Fruit fly (Drosophila melanogaster) whole organism, embryonic: Measurements from ENCODE around the gene Acp65Aa.

ENCODE experiments used
- ATbp ChIP-seq: fragments of 200-800 bp; sonication (Bioruptor generic); optimal IDR thresholded peaks from 2 replicates; lab custom pipeline; 2017; ENCODE audit warnings: missing biosample characterization, mild to moderate bottlenecking, missing genetic modification characterization, missing genetic modification reagents
- Adf1 ChIP-seq: fragments of 200-800 bp; sonication (Bioruptor generic); IDR thresholded peaks from 2 replicates; pipeline ENCODE4 v1.3.6; 2022; ENCODE audit warnings: missing biosample characterization, missing genetic modification characterization
- CG10274 ChIP-seq: fragments of 200-800 bp; sonication (Bioruptor generic); optimal IDR thresholded peaks from 3 replicates; lab custom pipeline; 2017; ENCODE audit warnings: missing biosample characterization, mild to moderate bottlenecking, missing genetic modification characterization
- CG10462 ChIP-seq: fragments of 200-800 bp; sonication (Bioruptor generic); optimal IDR thresholded peaks from 2 replicates; lab custom pipeline; 2016; ENCODE audit warnings: missing biosample characterization, missing genetic modification characterization
- CG10565 ChIP-seq: fragments of 200-800 bp; sonication (Bioruptor generic); optimal IDR thresholded peaks from 3 replicates; lab custom pipeline; 2016; ENCODE audit warnings: missing biosample characterization, mild to moderate bottlenecking, missing genetic modification characterization
- CG10654 ChIP-seq: fragments of 200-800 bp; sonication (Bioruptor generic); optimal IDR thresholded peaks from 2 replicates; lab custom pipeline; 2016; ENCODE audit warnings: missing biosample characterization, missing genetic modification characterization
- CG10979 ChIP-seq: fragments of 200-800 bp; sonication (Bioruptor generic); optimal IDR thresholded peaks from 2 replicates; lab custom pipeline; 2018; ENCODE audit warnings: missing biosample characterization, mild to moderate bottlenecking, missing genetic modification characterization, moderate library complexity
- CG11093 ChIP-seq: fragments of 200-800 bp; sonication (Bioruptor generic); IDR thresholded peaks from 3 replicates; pipeline ENCODE4 v1.3.6; 2022; ENCODE audit warnings: missing biosample characterization, missing genetic modification characterization
- CG11247 ChIP-seq: fragments of 200-800 bp; sonication (Bioruptor generic); IDR thresholded peaks from 2 replicates; pipeline ENCODE4 v1.3.6; 2022; ENCODE audit warnings: missing biosample characterization, missing genetic modification characterization
- CG11696 ChIP-seq: fragments of 200-800 bp; sonication (Bioruptor generic); IDR thresholded peaks from 2 replicates; pipeline ENCODE4 v1.3.6; 2022; ENCODE audit warnings: missing biosample characterization, missing genetic modification characterization
- CG13123 ChIP-seq: fragments of 200-800 bp; sonication (Bioruptor generic); optimal IDR thresholded peaks from 2 replicates; lab custom pipeline; 2016; ENCODE audit warnings: missing biosample characterization, missing genetic modification characterization
- CG17186 ChIP-seq: fragments of 200-800 bp; sonication (Bioruptor generic); optimal IDR thresholded peaks from 3 replicates; lab custom pipeline; 2017; ENCODE audit warnings: missing biosample characterization, missing genetic modification reagents, missing genetic modification characterization
- CG1792 ChIP-seq: fragments of 200-800 bp; sonication (Bioruptor generic); optimal IDR thresholded peaks from 2 replicates; lab custom pipeline; 2016; ENCODE audit warnings: missing biosample characterization, missing genetic modification characterization
- CG2116 ChIP-seq: fragments of 200-800 bp; sonication (Bioruptor generic); optimal IDR thresholded peaks from 3 replicates; lab custom pipeline; 2018; ENCODE audit warnings: missing biosample characterization, mild to moderate bottlenecking, missing genetic modification characterization
- CG2120 ChIP-seq: fragments of 200-800 bp; sonication (Bioruptor generic); optimal IDR thresholded peaks from 3 replicates; lab custom pipeline; 2016; ENCODE audit warnings: missing biosample characterization, missing genetic modification characterization
- CG31224 ChIP-seq: fragments of 200-800 bp; sonication (Bioruptor generic); IDR thresholded peaks from 2 replicates; pipeline ENCODE4 v1.3.6; 2022; ENCODE audit warnings: missing biosample characterization, missing genetic modification characterization
- CG33557 ChIP-seq: fragments of 200-800 bp; sonication (Bioruptor generic); optimal IDR thresholded peaks from 2 replicates; lab custom pipeline; 2019; ENCODE audit warnings: missing biosample characterization, mild to moderate bottlenecking, missing genetic modification characterization, moderate library complexity
- CG3838 ChIP-seq: fragments of 200-800 bp; sonication (Bioruptor generic); optimal IDR thresholded peaks from 3 replicates; lab custom pipeline; 2016; ENCODE audit warnings: missing biosample characterization, missing genetic modification characterization
- CG43689 ChIP-seq: fragments of 200-800 bp; sonication (Bioruptor generic); IDR thresholded peaks from 2 replicates; pipeline ENCODE4 v1.3.6; 2022; ENCODE audit warnings: missing biosample characterization, missing genetic modification characterization
- CG7556 ChIP-seq: fragments of 200-800 bp; sonication (Bioruptor generic); optimal IDR thresholded peaks from 2 replicates; lab custom pipeline; 2017; ENCODE audit warnings: missing biosample characterization, mild to moderate bottlenecking, missing genetic modification characterization
- CG7786 ChIP-seq: fragments of 200-800 bp; sonication (Bioruptor generic); optimal IDR thresholded peaks from 2 replicates; lab custom pipeline; 2016; ENCODE audit warnings: missing biosample characterization, missing genetic modification characterization
- Hey ChIP-seq: fragments of 200-800 bp; sonication (Bioruptor generic); optimal IDR thresholded peaks from 3 replicates; lab custom pipeline; 2018; ENCODE audit warnings: missing biosample characterization, mild to moderate bottlenecking, missing genetic modification characterization
- Hmr ChIP-seq: fragments of 200-800 bp; sonication (Bioruptor generic); optimal IDR thresholded peaks from 3 replicates; lab custom pipeline; 2017; ENCODE audit warnings: mild to moderate bottlenecking, missing biosample characterization, missing genetic modification reagents, missing genetic modification characterization
- Meics ChIP-seq: fragments of 200-800 bp; sonication (Bioruptor generic); optimal IDR thresholded peaks from 2 replicates; lab custom pipeline; 2017; ENCODE audit warnings: missing biosample characterization, mild to moderate bottlenecking, missing genetic modification characterization
- Myb ChIP-seq: fragments of 200-800 bp; sonication (Bioruptor generic); optimal IDR thresholded peaks from 2 replicates; lab custom pipeline; 2016; ENCODE audit warnings: missing biosample characterization, missing genetic modification characterization
- Poxn ChIP-seq: fragments of 200-800 bp; sonication (Bioruptor generic); IDR thresholded peaks from 2 replicates; pipeline ENCODE4 v1.3.6; 2022; ENCODE audit warnings: missing biosample characterization, missing genetic modification characterization
- Ravus ChIP-seq: fragments of 200-800 bp; sonication (Bioruptor generic); IDR thresholded peaks from 2 replicates; pipeline ENCODE4 v1.3.6; 2022; ENCODE audit warnings: missing biosample characterization, missing genetic modification characterization
- Side ChIP-seq: fragments of 200-800 bp; sonication (Bioruptor generic); optimal IDR thresholded peaks from 2 replicates; lab custom pipeline; 2016; ENCODE audit warnings: missing biosample characterization, missing genetic modification characterization
- Sin3A ChIP-seq: fragments of >200 bp; optimal IDR thresholded peaks from 2 replicates; lab custom pipeline; 2018
- ap ChIP-seq: fragments of 200-800 bp; sonication (Bioruptor generic); IDR thresholded peaks from 2 replicates; pipeline ENCODE4 v1.3.6; 2022; ENCODE audit warnings: missing biosample characterization, missing genetic modification characterization
- bigmax ChIP-seq: fragments of 200-800 bp; sonication (Bioruptor generic); optimal IDR thresholded peaks from 2 replicates; lab custom pipeline; 2018; ENCODE audit warnings: missing biosample characterization, mild to moderate bottlenecking, missing genetic modification characterization
- cato ChIP-seq: fragments of 200-800 bp; sonication (Bioruptor generic); optimal IDR thresholded peaks from 2 replicates; lab custom pipeline; 2016; ENCODE audit warnings: missing biosample characterization, missing genetic modification characterization, borderline replicate concordance
- dmrt99B ChIP-seq: fragments of 200-800 bp; sonication (Bioruptor generic); optimal IDR thresholded peaks from 2 replicates; lab custom pipeline; 2018; ENCODE audit warnings: missing biosample characterization, mild to moderate bottlenecking, missing genetic modification characterization, moderate library complexity
- fd3F ChIP-seq: fragments of 200-800 bp; sonication (Bioruptor generic); optimal IDR thresholded peaks from 2 replicates; lab custom pipeline; 2018; ENCODE audit warnings: missing biosample characterization, mild to moderate bottlenecking, missing genetic modification characterization, moderate library complexity
- gcm ChIP-seq: fragments of 200-800 bp; sonication (Bioruptor generic); optimal IDR thresholded peaks from 2 replicates; lab custom pipeline; 2019; ENCODE audit warnings: missing biosample characterization, mild to moderate bottlenecking, missing genetic modification characterization, moderate library complexity
- her ChIP-seq: fragments of 200-800 bp; sonication (Bioruptor generic); optimal IDR thresholded peaks from 2 replicates; lab custom pipeline; 2016; ENCODE audit warnings: missing biosample characterization, missing genetic modification characterization
- jing ChIP-seq: fragments of 200-800 bp; sonication (Bioruptor generic); optimal IDR thresholded peaks from 2 replicates; lab custom pipeline; 2018; ENCODE audit warnings: missing biosample characterization, mild to moderate bottlenecking, missing genetic modification characterization
- ken ChIP-seq: fragments of 200-800 bp; sonication (Bioruptor generic); IDR thresholded peaks from 3 replicates; pipeline ENCODE4 v1.3.6; 2022; ENCODE audit warnings: missing biosample characterization, missing genetic modification characterization
- maf-S ChIP-seq: fragments of 200-800 bp; sonication (Bioruptor generic); optimal IDR thresholded peaks from 2 replicates; lab custom pipeline; 2016; ENCODE audit warnings: missing biosample characterization, missing genetic modification characterization
- mld ChIP-seq: fragments of 200-800 bp; sonication (Bioruptor generic); IDR thresholded peaks from 3 replicates; pipeline ENCODE4 v1.3.6; 2022; ENCODE audit warnings: missing biosample characterization, missing genetic modification characterization; ENCODE audit not compliant: partially characterized antibody
- nerfin-1 ChIP-seq: fragments of 200-800 bp; sonication (Bioruptor generic); optimal IDR thresholded peaks from 3 replicates; lab custom pipeline; 2019; ENCODE audit warnings: missing biosample characterization, mild to moderate bottlenecking, missing genetic modification characterization, moderate library complexity
- nerfin-2 ChIP-seq: fragments of 200-800 bp; sonication (Bioruptor generic); IDR thresholded peaks from 2 replicates; pipeline ENCODE4 v1.3.6; 2022; ENCODE audit warnings: missing biosample characterization, missing genetic modification characterization; ENCODE audit not compliant: partially characterized antibody
- org-1 ChIP-seq: fragments of 200-800 bp; sonication (Bioruptor generic); optimal IDR thresholded peaks from 2 replicates; lab custom pipeline; 2017; ENCODE audit warnings: missing biosample characterization, missing genetic modification characterization
- pfk ChIP-seq: fragments of 200-800 bp; sonication (Bioruptor generic); optimal IDR thresholded peaks from 2 replicates; lab custom pipeline; 2018; ENCODE audit warnings: missing biosample characterization, mild to moderate bottlenecking, missing genetic modification characterization, moderate library complexity
- ranshi ChIP-seq: fragments of 200-800 bp; sonication (Bioruptor generic); IDR thresholded peaks from 2 replicates; pipeline ENCODE4 v1.3.6; 2022; ENCODE audit warnings: missing biosample characterization, missing genetic modification characterization
- sna ChIP-seq: fragments of 200-800 bp; sonication (Bioruptor generic); IDR thresholded peaks from 2 replicates; pipeline ENCODE4 v1.3.6; 2022; ENCODE audit warnings: missing biosample characterization, missing genetic modification characterization; ENCODE audit not compliant: partially characterized antibody
- trh ChIP-seq: fragments of 200-800 bp; sonication (Bioruptor generic); optimal IDR thresholded peaks from 2 replicates; lab custom pipeline; 2016; ENCODE audit warnings: missing biosample characterization, missing genetic modification characterization
- vnd ChIP-seq: fragments of 200-800 bp; sonication (Bioruptor generic); IDR thresholded peaks from 3 replicates; pipeline ENCODE4 v1.3.6; 2022; ENCODE audit warnings: missing biosample characterization, missing genetic modification characterization; ENCODE audit not compliant: partially characterized antibody
- zf30C ChIP-seq: fragments of 200-800 bp; sonication (Bioruptor generic); optimal IDR thresholded peaks from 3 replicates; lab custom pipeline; 2018; ENCODE audit warnings: missing biosample characterization, mild to moderate bottlenecking, missing genetic modification characterization

The Acp65Aa gene

DNA sequence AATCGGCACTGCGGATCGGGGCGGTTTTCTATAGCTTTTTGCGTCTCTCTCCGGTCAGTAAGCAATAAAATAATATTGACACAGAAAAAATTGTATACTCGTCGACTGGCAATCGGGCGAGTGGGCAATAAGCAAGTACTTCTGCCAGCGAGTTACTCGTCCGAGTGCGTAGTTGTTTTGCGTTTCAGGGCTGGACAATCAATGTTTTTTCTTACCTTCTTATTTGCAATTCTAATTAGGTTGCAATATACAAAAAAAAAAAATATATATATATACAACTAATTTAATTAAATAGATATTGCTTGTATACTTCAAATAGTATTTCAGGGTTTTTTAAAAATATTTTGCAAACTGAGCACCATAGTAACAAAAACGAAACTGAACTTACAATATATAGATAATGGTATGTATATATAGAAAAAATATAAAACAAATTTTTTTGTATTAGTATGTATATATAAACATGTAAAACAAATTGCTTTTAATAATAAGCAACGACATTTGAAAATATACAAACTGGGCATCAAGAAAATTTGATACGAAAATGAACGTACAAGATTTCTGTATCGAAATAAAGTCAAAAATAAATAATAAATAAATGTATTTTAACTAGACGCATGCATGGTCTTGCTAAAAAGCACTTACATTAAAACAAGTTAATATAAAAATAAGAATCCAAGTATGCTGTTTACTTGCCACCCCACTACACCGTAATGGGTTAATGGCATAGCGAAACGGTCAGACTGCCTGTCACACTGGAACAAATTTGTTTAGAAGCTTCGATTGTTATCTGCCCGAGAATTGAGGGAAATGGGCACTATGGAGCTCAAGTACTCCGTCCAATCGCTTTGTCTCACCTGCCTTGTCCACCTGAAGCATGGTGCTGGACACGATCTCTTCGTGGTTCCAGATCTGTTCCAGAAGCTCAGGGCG lies 36.7 kb upstream of the Acp65Aa start, which contains the start of the genes D19A and CG7386 (continued):
- TF ChIP-seq zf30C (GFP tag; lab: Kevin White, UChicago) (peak; percentile 87), ken (GFP tag; lab: Robert Waterston, UW) (peak; percentile 59; the same call in 1 of the 3 replicates), CG10565 (GFP tag; lab: Kevin White, UChicago) (no peak), CG17186 (no peak), gcm (GFP tag; lab: Kevin White, UChicago) (peak; percentile 24), cato (no peak), jing (GFP tag; lab: Kevin White, UChicago) (no peak), trh (GFP tag; lab: Kevin White, UChicago) (no peak), CG10274 (peak; percentile 41), fd3F (GFP tag; lab: Kevin White, UChicago) (peak; percentile 3), Myb (peak; percentile 22), Hey (tag; lab: Kevin White, UChicago) (no peak), CG7556 (GFP tag; lab: Kevin White, UChicago) (peak; percentile 11), vnd (GFP tag; lab: Robert Waterston, UW) (no peak), Hmr (GFP tag; lab: Kevin White, UChicago) (peak; percentile 53), CG33557 (GFP tag; lab: Kevin White, UChicago) (peak; percentile 48), CG31224 (0 out of 2 replicates have a peak, but pooled peaks have one; percentile 29), nerfin-1 (tag; lab: Kevin White, UChicago) (peak; percentile 16), CG10654 (GFP tag; lab: Kevin White, UChicago) (peak; percentile 2), Ravus (GFP tag; lab: Robert Waterston, UW) (no peak), CG10462 (GFP tag; lab: Kevin White, UChicago) (no peak), maf-S (peak; percentile 29), Adf1 (GFP tag; lab: Robert Waterston, UW) (no peak), Sin3A (lab: Kevin White, UChicago) (no peak), Meics (peak; percentile 55), sna (GFP tag; lab: Robert Waterston, UW) (0 out of 2 replicates have a peak, but pooled peaks have one; percentile 12), CG11696 (GFP tag; lab: Robert Waterston, UW) (peak; percentile 38), her (peak; percentile 49), ap (no peak), CG43689 (GFP tag; lab: Robert Waterston, UW) (0 out of 2 replicates have a peak, but pooled peaks have one; percentile 9), bigmax (no peak), CG2116 (GFP tag; lab: Kevin White, UChicago) (peak; percentile 11), Poxn (no peak), ranshi (GFP tag; lab: Robert Waterston, UW) (peak; percentile 53), CG2120 (peak; percentile 79), org-1 (GFP tag; lab: Kevin White, UChicago) (no peak), pfk (no peak), dmrt99B (tag; lab: Kevin White, UChicago) (peak; percentile 45), nerfin-2 (GFP tag; lab: Robert Waterston, UW) (no peak), CG10979 (peak; percentile 33), mld (no peak), ATbp (GFP tag; lab: Kevin White, UChicago) (no peak), CG7786 (GFP tag; lab: Kevin White, UChicago) (peak; percentile 56), CG3838 (GFP tag; lab: Kevin White, UChicago) (no peak), Side (peak; percentile 48), CG13123 (GFP tag; lab: Kevin White, UChicago) (no peak), CG11247 (GFP tag; lab: Robert Waterston, UW) (peak; percentile 40), CG11093 (GFP tag; lab: Robert Waterston, UW) (peak; percentile 53; the same call in 2 of the 3 replicates), CG1792 (peak; percentile 16)
